Worm (Caenorhabditis elegans) whole organism, L1 larva: ENCODE measurements around the gene F59A1.13.
A peak's percentile ranks its signal among the peaks of the same experiment; 100 is the strongest.

ENCODE experiments used
- C04F5.9 ChIP-seq: sonication (generic microtip); optimal IDR thresholded peaks from 2 replicates; lab custom pipeline; 2016; ENCODE audit warnings: missing genetic modification characterization, missing compliant biosample characterization
- C16A3.4 ChIP-seq: fragments of 150-350 bp; optimal IDR thresholded peaks from 2 replicates; lab custom pipeline; 2014; ENCODE audit warnings: missing biosample characterization, missing genetic modification characterization
- Y116A8C.19 ChIP-seq: sonication (generic microtip); optimal IDR thresholded peaks from 2 replicates; lab custom pipeline; 2016; ENCODE audit warnings: missing compliant biosample characterization, missing genetic modification characterization, borderline replicate concordance
- aha-1 ChIP-seq: fragments of 150-350 bp; optimal IDR thresholded peaks from 2 replicates; lab custom pipeline; 2014; ENCODE audit warnings: missing biosample characterization, missing genetic modification characterization
- alr-1 ChIP-seq: fragments of 200-800 bp; sonication (Bioruptor generic); optimal IDR thresholded peaks from 2 replicates; lab custom pipeline; 2018; ENCODE audit warnings: borderline replicate concordance, mild to moderate bottlenecking, missing genetic modification characterization, missing compliant biosample characterization
- aly-2 ChIP-seq: fragments of 150-350 bp; optimal IDR thresholded peaks from 2 replicates; lab custom pipeline; 2014; ENCODE audit warnings: missing biosample characterization, missing genetic modification characterization
- blmp-1 ChIP-seq: fragments of 150-350 bp; optimal IDR thresholded peaks from 2 replicates; lab custom pipeline; 2014; ENCODE audit warnings: missing biosample characterization, missing genetic modification characterization
- ceh-63 ChIP-seq: fragments of 200-800 bp; sonication (Bioruptor generic); optimal IDR thresholded peaks from 2 replicates; lab custom pipeline; 2018; ENCODE audit warnings: mild to moderate bottlenecking, missing genetic modification characterization, missing compliant biosample characterization
- ceh-90 ChIP-seq: sonication (generic microtip); optimal IDR thresholded peaks from 2 replicates; lab custom pipeline; 2016; ENCODE audit warnings: missing genetic modification characterization, missing compliant biosample characterization
- dpl-1 ChIP-seq, 3 experiments: fragments of 150-350 bp in 2 of 3; sonication (generic microtip) in 1 of 3; optimal IDR thresholded peaks; 2 replicates each; lab custom pipeline; 2014 to 2017; ENCODE audit warnings: missing biosample characterization in 3 of 3, missing genetic modification characterization in 3 of 3, missing genetic modification reagents in 3 of 3
- dsc-1 ChIP-seq: sonication (generic microtip); optimal IDR thresholded peaks from 2 replicates; lab custom pipeline; 2016; ENCODE audit warnings: mild to moderate bottlenecking, missing genetic modification characterization, missing compliant biosample characterization
- efl-3 ChIP-seq: fragments of 200-800 bp; sonication (Bioruptor generic); optimal IDR thresholded peaks from 2 replicates; lab custom pipeline; 2018; ENCODE audit warnings: mild to moderate bottlenecking, missing genetic modification characterization, missing compliant biosample characterization
- elt-2 ChIP-seq: sonication (generic microtip); optimal IDR thresholded peaks from 2 replicates; lab custom pipeline; 2016; ENCODE audit warnings: missing genetic modification characterization, mild to moderate bottlenecking, inconsistent platforms, missing compliant biosample characterization, missing genetic modification reagents
- elt-3 ChIP-seq, 6 experiments: fragments of 150-350 bp in 1 of 6; sonication (generic microtip); optimal IDR thresholded peaks; 2 replicates each; lab custom pipeline; 2017 to 2018; ENCODE audit warnings: missing biosample characterization in 6 of 6, missing genetic modification characterization in 6 of 6, inconsistent platforms in 1 of 6
- ets-5 ChIP-seq: fragments of 200-800 bp; sonication (Bioruptor generic); IDR thresholded peaks from 2 replicates; pipeline ENCODE4 v1.3.6; 2022; ENCODE audit warnings: missing genetic modification characterization, missing compliant biosample characterization
- fkh-10 ChIP-seq: sonication (generic microtip); optimal IDR thresholded peaks from 2 replicates; lab custom pipeline; 2017; ENCODE audit warnings: missing biosample characterization, missing genetic modification reagents, missing genetic modification characterization
- fkh-4 ChIP-seq: sonication (generic microtip); optimal IDR thresholded peaks from 2 replicates; lab custom pipeline; 2016; ENCODE audit warnings: missing compliant biosample characterization, missing genetic modification characterization, borderline replicate concordance
- hlh-17 ChIP-seq: fragments of 200-800 bp; sonication (Bioruptor generic); optimal IDR thresholded peaks from 2 replicates; lab custom pipeline; 2018; ENCODE audit warnings: missing genetic modification characterization, mild to moderate bottlenecking, missing compliant biosample characterization, moderate library complexity, borderline replicate concordance
- hpl-2 ChIP-seq: fragments of 150-350 bp; optimal IDR thresholded peaks from 2 replicates; lab custom pipeline; 2014; ENCODE audit warnings: missing biosample characterization, missing genetic modification reagents, missing genetic modification characterization
- irx-1 ChIP-seq: sonication (generic microtip); optimal IDR thresholded peaks from 2 replicates; lab custom pipeline; 2016; ENCODE audit warnings: missing genetic modification characterization, missing compliant biosample characterization
- lin-13 ChIP-seq: fragments of 150-350 bp; optimal IDR thresholded peaks from 2 replicates; lab custom pipeline; 2014; ENCODE audit warnings: missing biosample characterization, missing genetic modification reagents, missing genetic modification characterization
- lin-15B ChIP-seq: fragments of 150-350 bp; sonication (generic microtip); optimal IDR thresholded peaks from 3 replicates; lab custom pipeline; 2014; ENCODE audit warnings: missing biosample characterization, missing genetic modification characterization
- lin-35 ChIP-seq, 2 experiments: fragments of 150-350 bp; optimal IDR thresholded peaks; 2 replicates each; lab custom pipeline; 2014; ENCODE audit warnings: missing biosample characterization in 2 of 2, missing genetic modification characterization in 2 of 2, missing genetic modification reagents in 2 of 2
- lsy-2 ChIP-seq, 2 experiments: fragments of 150-350 bp; optimal IDR thresholded peaks; 2 replicates each; lab custom pipeline; 2014; ENCODE audit warnings: missing biosample characterization in 2 of 2, missing genetic modification characterization in 2 of 2
- mab-9 ChIP-seq: fragments of 200-800 bp; sonication (Bioruptor generic); IDR thresholded peaks from 2 replicates; pipeline ENCODE4 v1.3.6; 2022; ENCODE audit warnings: missing genetic modification reagents, missing genetic modification characterization, missing compliant biosample characterization
- mdl-1 ChIP-seq, 2 experiments: fragments of 150-350 bp; optimal IDR thresholded peaks; 2 replicates each; lab custom pipeline; 2014 to 2017; ENCODE audit warnings: missing biosample characterization in 2 of 2, missing genetic modification characterization in 2 of 2, inconsistent platforms in 1 of 2
- mep-1 ChIP-seq: fragments of 150-350 bp; optimal IDR thresholded peaks from 2 replicates; lab custom pipeline; 2014; ENCODE audit warnings: missing biosample characterization, missing genetic modification characterization
- nhr-20 ChIP-seq: sonication (generic microtip); optimal IDR thresholded peaks from 2 replicates; lab custom pipeline; 2016; ENCODE audit warnings: mild to moderate bottlenecking, missing genetic modification characterization, missing compliant biosample characterization
- nhr-28 ChIP-seq: fragments of 150-350 bp; optimal IDR thresholded peaks from 2 replicates; lab custom pipeline; 2014; ENCODE audit warnings: missing biosample characterization, missing genetic modification characterization
- nhr-76 ChIP-seq: sonication (generic microtip); optimal IDR thresholded peaks from 2 replicates; lab custom pipeline; 2017; ENCODE audit warnings: missing biosample characterization, missing genetic modification characterization
- nhr-77 ChIP-seq: fragments of 150-350 bp; optimal IDR thresholded peaks from 2 replicates; lab custom pipeline; 2014; ENCODE audit warnings: missing biosample characterization, missing genetic modification characterization
- pax-3 ChIP-seq: fragments of 200-800 bp; sonication (Bioruptor generic); optimal IDR thresholded peaks from 2 replicates; lab custom pipeline; 2018; ENCODE audit warnings: mild to moderate bottlenecking, missing genetic modification characterization, moderate library complexity, missing compliant biosample characterization
- pqm-1 ChIP-seq: sonication (generic microtip); optimal IDR thresholded peaks from 3 replicates; lab custom pipeline; 2017; ENCODE audit warnings: missing biosample characterization, missing genetic modification characterization
- sox-4 ChIP-seq: sonication (generic microtip); optimal IDR thresholded peaks from 2 replicates; lab custom pipeline; 2016; ENCODE audit warnings: missing genetic modification characterization, missing compliant biosample characterization
- unc-130 ChIP-seq: fragments of 150-350 bp; optimal IDR thresholded peaks from 2 replicates; lab custom pipeline; 2017; ENCODE audit warnings: missing biosample characterization, missing genetic modification characterization, inconsistent platforms
- vab-15 ChIP-seq: sonication (generic microtip); optimal IDR thresholded peaks from 2 replicates; lab custom pipeline; 2017; ENCODE audit warnings: missing genotype, mild to moderate bottlenecking, missing genetic modification characterization, missing compliant biosample characterization
- ztf-11 ChIP-seq, 2 experiments: sonication (generic microtip); optimal IDR thresholded peaks; 2 replicates each; lab custom pipeline; 2016 to 2017; ENCODE audit warnings: missing genetic modification characterization in 2 of 2, missing biosample characterization in 1 of 2, missing compliant biosample characterization in 1 of 2

Gene F59A1.13

ce11 chrV:17699097-17699496, 8.3 kb upstream of the F59A1.13 start, which contains the start of gene Y26G10.4:
Gene Y26G10.4, minus strand, starts transcription at chrV:17699197.
- no peak for TF ChIP-seq aly-2 (tag; lab: Kevin White, UChicago)
- no peak for TF ChIP-seq mep-1
- TF ChIP-seq dsc-1 (tag; lab: Kevin White, UChicago), result no peak
- no peak for TF ChIP-seq nhr-77 (tag; lab: Kevin White, UChicago)
- no peak for TF ChIP-seq ceh-90
- no peak for TF ChIP-seq ceh-63
- TF ChIP-seq lsy-2 (tag; optimal IDR thresholded peaks at IDR 0.05; lab: Kevin White, UChicago), result no peak
- TF ChIP-seq pax-3, result no peak
- TF ChIP-seq Y116A8C.19 (tag; lab: Kevin White, UChicago), result no peak
- TF ChIP-seq dpl-1 (GFP tag; optimal IDR thresholded peaks at IDR 0.05; lab: Kevin White, UChicago), result no peak
- no peak for TF ChIP-seq lin-13 (GFP tag; lab: Kevin White, UChicago)
- TF ChIP-seq mab-9 (GFP tag; lab: Robert Waterston, UW), result no peak
- no peak for TF ChIP-seq fkh-10 (GFP tag; lab: Kevin White, UChicago)
- no peak for TF ChIP-seq ztf-11 (tag; optimal IDR thresholded peaks at IDR 0.05; lab: Kevin White, UChicago)
- TF ChIP-seq unc-130 (tag; lab: Kevin White, UChicago), result no peak
- TF ChIP-seq nhr-28, result no peak
- TF ChIP-seq, all 84 proteins: peak for 0

- TF ChIP-seq lin-13 (GFP tag; lab: Kevin White, UChicago) (no peak), mab-9 (GFP tag; lab: Robert Waterston, UW) (no peak), blmp-1 (tag; lab: Kevin White, UChicago) (no peak)
These were observed 5.9 kb upstream of the F59A1.13 start, which contains the start of gene spp-29 for ce11 chrV:17696753-17697152. Gene spp-29, minus strand, starts transcription at chrV:17696853.

- TF ChIP-seq irx-1 (no peak), ets-5 (GFP tag; lab: Robert Waterston, UW) (no peak), alr-1 (tag; lab: Kevin White, UChicago) (no peak), hlh-17 (GFP tag; lab: Kevin White, UChicago) (no peak), C16A3.4 (no peak), elt-3 (tag; optimal IDR thresholded peaks at IDR 0.05; lab: Kevin White, UChicago) (no peak), mdl-1 (tag; optimal IDR thresholded peaks at IDR 0.05; lab: Kevin White, UChicago) (no peak)
These were observed 5.0 kb upstream of the F59A1.13 start, which contains the start of gene Y26G10.1 for ce11 chrV:17695802-17696201. Gene Y26G10.1, minus strand, starts transcription at chrV:17695902.

ce11 chrV:17694260-17694659, 3.4 kb upstream of the F59A1.13 start:
- TF ChIP-seq nhr-20 (tag; lab: Kevin White, UChicago), result no peak
- TF ChIP-seq pqm-1 (tag; lab: Kevin White, UChicago), result peak; percentile 33
- TF ChIP-seq elt-2 (tag; lab: Kevin White, UChicago), result peak; percentile 50
- TF ChIP-seq lsy-2 (tag; optimal IDR thresholded peaks at IDR 0.05; lab: Kevin White, UChicago), result no peak

- TF ChIP-seq ets-5 (GFP tag; lab: Robert Waterston, UW) (no peak), lin-15B (tag; lab: Kevin White, UChicago) (no peak), sox-4 (tag; lab: Kevin White, UChicago) (no peak)
These were observed 4.0 kb downstream of the F59A1.13 start, which contains the start of gene F59A1.18 for ce11 chrV:17686852-17687251. Gene F59A1.18, minus strand, starts transcription at chrV:17686952.

ce11 chrV:17684857-17685256, 6.0 kb downstream of the F59A1.13 start, which contains the start of the genes F59A1.16 and F59A1.6:
Gene F59A1.16, minus strand, starts transcription at chrV:17684957.
Gene F59A1.6, plus strand, starts transcription at chrV:17685141.
- TF ChIP-seq hpl-2 (GFP tag; lab: Kevin White, UChicago), result no peak
- TF ChIP-seq Y116A8C.19 (tag; lab: Kevin White, UChicago), result no peak
- no peak for TF ChIP-seq efl-3 (GFP tag; lab: Kevin White, UChicago)
- no peak for TF ChIP-seq alr-1 (tag; lab: Kevin White, UChicago)
- no peak for TF ChIP-seq lin-35 (GFP tag; optimal IDR thresholded peaks at IDR 0.05; lab: Kevin White, UChicago)
- no peak for TF ChIP-seq vab-15 (tag; lab: Kevin White, UChicago)
- TF ChIP-seq lin-13 (GFP tag; lab: Kevin White, UChicago), result no peak
- no peak for TF ChIP-seq aha-1 (tag; lab: Kevin White, UChicago)
- TF ChIP-seq mep-1, result no peak
- TF ChIP-seq fkh-4 (tag; lab: Kevin White, UChicago), result no peak
- no peak for TF ChIP-seq elt-3 (tag; optimal IDR thresholded peaks at IDR 0.05; lab: Kevin White, UChicago)
- no peak for TF ChIP-seq mab-9 (GFP tag; lab: Robert Waterston, UW)
- TF ChIP-seq nhr-76 (tag; lab: Kevin White, UChicago), result no peak
- no peak for TF ChIP-seq C04F5.9 (tag; lab: Kevin White, UChicago)
